Worm (Caenorhabditis elegans): ENCODE measurements around the gene C55B6.1.

DNA sequence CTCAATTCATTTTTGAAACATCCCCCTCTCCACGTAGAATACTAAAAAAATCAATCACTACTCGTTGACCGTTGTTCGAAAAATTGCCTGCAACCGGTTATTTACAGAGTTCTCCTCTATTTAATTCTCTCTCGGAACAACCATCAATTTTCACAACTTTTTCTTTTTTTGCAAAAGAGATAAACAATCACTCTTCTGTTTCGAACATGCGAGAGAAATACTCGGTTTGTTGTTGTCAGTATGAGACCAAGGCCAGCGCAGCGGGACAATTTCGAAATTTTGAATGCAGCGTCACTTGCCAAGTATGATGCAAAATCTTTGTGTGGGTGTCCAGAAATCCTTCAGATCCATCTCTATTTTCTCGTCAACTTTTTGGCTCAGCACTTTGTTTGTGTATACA lies 30.2 kb downstream of the C55B6.1 start:
- TF ChIP-seq tra-4 (tag; optimal IDR thresholded peaks at IDR 0.05) (no peak), ama-1 (optimal IDR thresholded peaks at IDR 0.05) (no peak), tbx-37 (GFP tag; conservative IDR thresholded peaks at IDR 0.05) (no peak), B0310.2 (tag; optimal IDR thresholded peaks at IDR 0.05) (no peak), hmg-4 (GFP tag; optimal IDR thresholded peaks at IDR 0.05) (no peak), sea-1 (GFP tag; conservative IDR thresholded peaks at IDR 0.05) (no peak), hnd-1 (tag; optimal IDR thresholded peaks at IDR 0.05) (no peak), flt-1 (GFP tag; IDR thresholded peaks at IDR 0.05) (no peak), hmbx-1 (tag; optimal IDR thresholded peaks at IDR 0.05) (no peak), tbx-11 (GFP tag; IDR thresholded peaks at IDR 0.05) (no peak)
